Worm (Caenorhabditis elegans): ENCODE results near the gene ilcr-1.

- TF ChIP-seq aptf-3 (GFP tag; IDR thresholded peaks at IDR 0.05) (no peak), chd-7 (tag; optimal IDR thresholded peaks at IDR 0.05) (no peak), sptf-2 (GFP tag; optimal IDR thresholded peaks at IDR 0.05) (no peak), sea-2 (GFP tag; IDR thresholded peaks at IDR 0.05) (no peak), nhr-90 (tag; optimal IDR thresholded peaks at IDR 0.05) (no peak), dpl-1 (GFP tag; optimal IDR thresholded peaks at IDR 0.05) (no peak), Y67H2A.10 (GFP tag; conservative IDR thresholded peaks at IDR 0.05) (no peak)
These were observed 29.6 kb downstream of the ilcr-1 start for ce11 chrIV:14305813-14306212.
